Fruit fly (Drosophila melanogaster): ENCODE data around the gene CheB38c.

The CheB38c gene

dm6 chr2L:20849000-20849399 lies 28.3 kb upstream of the CheB38c start, which contains the start of gene CG14402:
Gene CG14402 (plus strand): TSS chr2L:20849300.
- TF ChIP-seq HLH106 (tag; optimal IDR thresholded peaks at IDR 0.05) (no peak), CrebA (GFP tag; optimal IDR thresholded peaks at IDR 0.05; ENCODE audit: borderline replicate concordance) (no peak), lola (GFP tag; optimal IDR thresholded peaks at IDR 0.05) (no peak), Mio (GFP tag; optimal IDR thresholded peaks at IDR 0.05) (no peak), dmrt93B (GFP tag; optimal IDR thresholded peaks at IDR 0.05) (no peak), foxo (GFP tag; optimal IDR thresholded peaks at IDR 0.05) (no peak), Jra (GFP tag; optimal IDR thresholded peaks at IDR 0.05) (no peak), tai (GFP tag; optimal IDR thresholded peaks at IDR 0.05) (no peak), fru (GFP tag; optimal IDR thresholded peaks at IDR 0.05) (no peak), sv (GFP tag; optimal IDR thresholded peaks at IDR 0.05) (no peak), sage (GFP tag; optimal IDR thresholded peaks at IDR 0.05) (no peak), usp (GFP tag; optimal IDR thresholded peaks at IDR 0.05) (no peak), OdsH (GFP tag; optimal IDR thresholded peaks at IDR 0.05) (no peak), Rel (GFP tag; optimal IDR thresholded peaks at IDR 0.05) (no peak), Rel (tag; optimal IDR thresholded peaks at IDR 0.05) (no peak)

dm6 chr2L:20844381-20844780 lies 23.7 kb upstream of the CheB38c start:
- no peak for TF ChIP-seq Abd-B (GFP tag; optimal IDR thresholded peaks at IDR 0.05)
- no peak for TF ChIP-seq Dif (GFP tag; optimal IDR thresholded peaks at IDR 0.05; ENCODE audit: partially characterized antibody)
- no peak for TF ChIP-seq usp (GFP tag; optimal IDR thresholded peaks at IDR 0.05)
- no peak for TF ChIP-seq CG32264 (GFP tag; optimal IDR thresholded peaks at IDR 0.05)
- no peak for TF ChIP-seq CrebA (GFP tag; optimal IDR thresholded peaks at IDR 0.05; ENCODE audit: borderline replicate concordance)
- no peak for TF ChIP-seq GATAd (GFP tag; optimal IDR thresholded peaks at IDR 0.05)

- no peak for TF ChIP-seq Dfd (GFP tag; optimal IDR thresholded peaks at IDR 0.05)
- TF ChIP-seq psq (GFP tag; optimal IDR thresholded peaks at IDR 0.05), result no peak
- TF ChIP-seq HLH106 (tag; optimal IDR thresholded peaks at IDR 0.05), result no peak
- TF ChIP-seq GATAd (GFP tag; optimal IDR thresholded peaks at IDR 0.05), result no peak
- TF ChIP-seq Myc (optimal IDR thresholded peaks at IDR 0.05), result no peak
- no peak for TF ChIP-seq N (GFP tag; optimal IDR thresholded peaks at IDR 0.05)
- TF ChIP-seq OdsH (GFP tag; optimal IDR thresholded peaks at IDR 0.05), result no peak
Measured at dm6 chr2L:20840462-20841038, 19.9 kb upstream of the CheB38c start, which contains the start of gene CG31676. Gene CG31676 (plus strand): TSS chr2L:20840750.

- TF ChIP-seq Rel (GFP tag; optimal IDR thresholded peaks at IDR 0.05), result no peak
- TF ChIP-seq Rel (tag; optimal IDR thresholded peaks at IDR 0.05), result no peak
- no peak for TF ChIP-seq Hr83 (GFP tag; optimal IDR thresholded peaks at IDR 0.05; ENCODE audit: poor library complexity, severe bottlenecking)
- no peak for TF ChIP-seq ey (GFP tag; optimal IDR thresholded peaks at IDR 0.05)
- TF ChIP-seq Jra (GFP tag; optimal IDR thresholded peaks at IDR 0.05), result no peak
- no peak for TF ChIP-seq br (GFP tag; optimal IDR thresholded peaks at IDR 0.05)
- no peak for TF ChIP-seq psq (GFP tag; optimal IDR thresholded peaks at IDR 0.05)
- no peak for TF ChIP-seq jim (GFP tag; optimal IDR thresholded peaks at IDR 0.05)
- TF ChIP-seq Hr78 (GFP tag; optimal IDR thresholded peaks at IDR 0.05), result no peak
Measured at dm6 chr2L:20840006-20840405, 19.3 kb upstream of the CheB38c start.

dm6 chr2L:20837885-20838284 lies 17.2 kb upstream of the CheB38c start, which contains the start of gene Spn38F:
Gene Spn38F (minus strand): TSS chr2L:20837985.
- TF ChIP-seq woc (GFP tag; optimal IDR thresholded peaks at IDR 0.05) (no peak), pan (optimal IDR thresholded peaks at IDR 0.05) (no peak), Dfd (GFP tag; optimal IDR thresholded peaks at IDR 0.05) (no peak), Abd-B (GFP tag; optimal IDR thresholded peaks at IDR 0.05) (no peak), br (GFP tag; optimal IDR thresholded peaks at IDR 0.05) (no peak), usp (GFP tag; optimal IDR thresholded peaks at IDR 0.05) (no peak), rgr (GFP tag; optimal IDR thresholded peaks at IDR 0.05) (no peak), tai (GFP tag; optimal IDR thresholded peaks at IDR 0.05) (no peak), N (GFP tag; optimal IDR thresholded peaks at IDR 0.05) (no peak)

- TF ChIP-seq sv (GFP tag; optimal IDR thresholded peaks at IDR 0.05) (no peak), br (GFP tag; optimal IDR thresholded peaks at IDR 0.05) (no peak), dl (GFP tag; optimal IDR thresholded peaks at IDR 0.05; ENCODE audit: insufficient read depth in 1 of 2, partially characterized antibody in 2 of 2) (no peak), Dif (GFP tag; optimal IDR thresholded peaks at IDR 0.05; ENCODE audit: partially characterized antibody) (no peak), dsf (GFP tag; optimal IDR thresholded peaks at IDR 0.05; ENCODE audit: borderline replicate concordance) (no peak), Sp1 (GFP tag; optimal IDR thresholded peaks at IDR 0.05) (no peak), pan (optimal IDR thresholded peaks at IDR 0.05) (no peak), usp (GFP tag; optimal IDR thresholded peaks at IDR 0.05) (no peak), tai (GFP tag; optimal IDR thresholded peaks at IDR 0.05) (no peak), HLH106 (tag; optimal IDR thresholded peaks at IDR 0.05) (no peak), Hr78 (GFP tag; optimal IDR thresholded peaks at IDR 0.05) (no peak), Hnf4 (GFP tag; optimal IDR thresholded peaks at IDR 0.05) (no peak), CG32264 (GFP tag; optimal IDR thresholded peaks at IDR 0.05) (no peak), woc (GFP tag; optimal IDR thresholded peaks at IDR 0.05) (no peak)
Measured at dm6 chr2L:20835501-20835900, 14.8 kb upstream of the CheB38c start, which contains the start of gene Oseg5. Gene Oseg5 (minus strand): TSS chr2L:20835840.

Measured in whole organism, wandering third instar larva.